Worm (Caenorhabditis elegans): Measurements from ENCODE around the gene T27E4.1.

DNA sequence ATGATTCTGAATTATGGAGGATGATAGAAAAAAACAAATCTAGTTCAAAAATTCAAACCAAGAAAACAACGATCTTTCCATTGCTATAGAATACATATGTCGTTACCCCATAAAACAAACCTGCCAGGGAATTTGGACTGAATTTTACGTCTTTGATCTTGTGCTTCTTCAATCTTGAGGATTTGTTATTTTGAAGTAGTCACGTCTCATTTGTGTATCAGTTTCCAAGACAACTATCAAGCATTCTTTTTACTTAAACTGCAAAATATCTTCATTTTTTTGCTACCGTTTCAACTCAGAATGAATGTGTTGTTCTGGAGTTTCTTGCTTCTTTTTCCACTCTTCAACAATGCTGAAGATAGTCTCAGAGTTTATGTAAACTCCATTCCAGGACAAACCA lies 38.6 kb downstream of the T27E4.1 start, which contains the start of gene F21C10.19:
- no peak for TF ChIP-seq him-1 (tag; optimal IDR thresholded peaks at IDR 0.05)
- no peak for TF ChIP-seq dao-5 (tag; optimal IDR thresholded peaks at IDR 0.05)
